Fruit fly (Drosophila melanogaster) whole organism, embryonic: Measurements from ENCODE around the gene Tbca.
A peak's percentile ranks its signal among the peaks of the same experiment; 100 is the strongest.

Source experiments
- BEAF-32 ChIP-seq: fragments of 200-800 bp; sonication (Bioruptor generic); optimal IDR thresholded peaks from 3 replicates; lab custom pipeline; 2017; ENCODE audit warnings: missing biosample characterization, missing genetic modification characterization, mild to moderate bottlenecking, moderate library complexity, missing genetic modification reagents
- C15 ChIP-seq: fragments of 200-800 bp; sonication (Bioruptor generic); IDR thresholded peaks from 3 replicates; pipeline ENCODE4 v1.3.6; 2022; ENCODE audit warnings: missing biosample characterization, missing genetic modification characterization
- CG10209 ChIP-seq: fragments of 200-800 bp; sonication (Bioruptor generic); optimal IDR thresholded peaks from 3 replicates; lab custom pipeline; 2017; ENCODE audit warnings: missing biosample characterization, mild to moderate bottlenecking, missing genetic modification characterization, missing genetic modification reagents
- CG10654 ChIP-seq: fragments of 200-800 bp; sonication (Bioruptor generic); optimal IDR thresholded peaks from 2 replicates; lab custom pipeline; 2016; ENCODE audit warnings: missing biosample characterization, missing genetic modification characterization
- CG11085 ChIP-seq: fragments of 200-800 bp; sonication (Bioruptor generic); IDR thresholded peaks from 2 replicates; pipeline ENCODE4 v1.3.6; 2022; ENCODE audit warnings: missing biosample characterization, missing genetic modification characterization
- CG12071 ChIP-seq: fragments of 200-800 bp; sonication (Bioruptor generic); optimal IDR thresholded peaks from 3 replicates; lab custom pipeline; 2018; ENCODE audit warnings: missing biosample characterization, mild to moderate bottlenecking, missing genetic modification characterization
- CG12659 ChIP-seq: fragments of 200-800 bp; sonication (Bioruptor generic); optimal IDR thresholded peaks from 3 replicates; lab custom pipeline; 2017; ENCODE audit warnings: mild to moderate bottlenecking, missing biosample characterization, missing genetic modification reagents, missing genetic modification characterization
- CG13624 ChIP-seq: fragments of 200-800 bp; sonication (Bioruptor generic); optimal IDR thresholded peaks from 2 replicates; lab custom pipeline; 2016; ENCODE audit warnings: missing biosample characterization, missing genetic modification characterization
- CG15479 ChIP-seq: fragments of 200-800 bp; sonication (Bioruptor generic); optimal IDR thresholded peaks from 3 replicates; lab custom pipeline; 2019; ENCODE audit warnings: missing biosample characterization, mild to moderate bottlenecking, missing genetic modification characterization, moderate library complexity
- CG16863 ChIP-seq: fragments of 200-800 bp; sonication (Bioruptor generic); optimal IDR thresholded peaks from 3 replicates; lab custom pipeline; 2016; ENCODE audit warnings: missing biosample characterization, missing genetic modification characterization
- CG17328 ChIP-seq: fragments of 200-800 bp; sonication (Bioruptor generic); IDR thresholded peaks from 2 replicates; pipeline ENCODE4 v1.3.6; 2022; ENCODE audit warnings: missing biosample characterization, missing genetic modification characterization
- CG17359 ChIP-seq: fragments of 200-800 bp; sonication (Bioruptor generic); optimal IDR thresholded peaks from 3 replicates; lab custom pipeline; 2018; ENCODE audit warnings: missing biosample characterization, mild to moderate bottlenecking, missing genetic modification characterization, moderate library complexity
- CG17829 ChIP-seq: fragments of 200-800 bp; optimal IDR thresholded peaks from 2 replicates; lab custom pipeline; 2019; ENCODE audit warnings: missing biosample characterization, mild to moderate bottlenecking, missing genetic modification characterization, moderate library complexity
- CG18262 ChIP-seq: fragments of 200-800 bp; optimal IDR thresholded peaks from 3 replicates; lab custom pipeline; 2019; ENCODE audit warnings: missing biosample characterization, mild to moderate bottlenecking, missing genetic modification characterization, moderate library complexity
- CG2202 ChIP-seq: fragments of 200-800 bp; sonication (Bioruptor generic); optimal IDR thresholded peaks from 2 replicates; lab custom pipeline; 2018; ENCODE audit warnings: missing biosample characterization, mild to moderate bottlenecking, missing genetic modification characterization
- CG2712 ChIP-seq: fragments of 200-800 bp; optimal IDR thresholded peaks from 3 replicates; lab custom pipeline; 2019; ENCODE audit warnings: missing biosample characterization, mild to moderate bottlenecking, missing genetic modification characterization, moderate library complexity
- CG32767 ChIP-seq: fragments of 200-800 bp; sonication (Bioruptor generic); IDR thresholded peaks from 2 replicates; pipeline ENCODE4 v1.3.6; 2022; ENCODE audit warnings: missing biosample characterization, missing genetic modification characterization
- CG3281 ChIP-seq: fragments of 200-800 bp; sonication (Bioruptor generic); optimal IDR thresholded peaks from 3 replicates; lab custom pipeline; 2017; ENCODE audit warnings: missing biosample characterization, mild to moderate bottlenecking, missing genetic modification characterization
- CG5180 ChIP-seq: fragments of 200-800 bp; sonication (Bioruptor generic); optimal IDR thresholded peaks from 3 replicates; lab custom pipeline; 2017; ENCODE audit warnings: missing biosample characterization, missing genetic modification characterization, mild to moderate bottlenecking, moderate library complexity, missing genetic modification reagents
- CG6175 ChIP-seq: fragments of 200-800 bp; sonication (Bioruptor generic); IDR thresholded peaks from 3 replicates; pipeline ENCODE4 v1.3.6; 2022; ENCODE audit warnings: missing biosample characterization, missing genetic modification characterization
- CG6765 ChIP-seq: fragments of 200-800 bp; sonication (Bioruptor generic); optimal IDR thresholded peaks from 3 replicates; lab custom pipeline; 2017; ENCODE audit warnings: missing biosample characterization, mild to moderate bottlenecking, missing genetic modification characterization
- CG7556 ChIP-seq: fragments of 200-800 bp; sonication (Bioruptor generic); optimal IDR thresholded peaks from 2 replicates; lab custom pipeline; 2017; ENCODE audit warnings: missing biosample characterization, mild to moderate bottlenecking, missing genetic modification characterization
- CG8388 ChIP-seq: fragments of 200-800 bp; sonication (Bioruptor generic); optimal IDR thresholded peaks from 2 replicates; lab custom pipeline; 2019; ENCODE audit warnings: missing biosample characterization, mild to moderate bottlenecking, missing genetic modification characterization, moderate library complexity
- CG9876 ChIP-seq: fragments of 200-800 bp; sonication (Bioruptor generic); optimal IDR thresholded peaks from 2 replicates; lab custom pipeline; 2016; ENCODE audit warnings: missing biosample characterization, missing genetic modification characterization
- CTCF ChIP-seq: fragments of 200-800 bp; sonication (Bioruptor generic); optimal IDR thresholded peaks from 2 replicates; lab custom pipeline; 2017; ENCODE audit warnings: missing biosample characterization, mild to moderate bottlenecking, missing genetic modification characterization, moderate library complexity
- E2f1 ChIP-seq: fragments of 200-800 bp; sonication (Bioruptor generic); IDR thresholded peaks from 2 replicates; pipeline ENCODE4 v1.3.6; 2022; ENCODE audit warnings: missing biosample characterization, missing genetic modification characterization
- Fer1 ChIP-seq: fragments of 200-800 bp; sonication (Bioruptor generic); optimal IDR thresholded peaks from 2 replicates; lab custom pipeline; 2017; ENCODE audit warnings: missing biosample characterization, mild to moderate bottlenecking, missing genetic modification characterization
- H2.0 ChIP-seq: fragments of 200-800 bp; sonication (Bioruptor generic); IDR thresholded peaks from 2 replicates; pipeline ENCODE4 v1.3.6; 2022; ENCODE audit warnings: missing biosample characterization, missing genetic modification characterization
- Hmx ChIP-seq: fragments of 200-800 bp; sonication (Bioruptor generic); optimal IDR thresholded peaks from 2 replicates; lab custom pipeline; 2016; ENCODE audit warnings: missing biosample characterization, missing genetic modification characterization
- Jarid2 ChIP-seq: fragments of 200-800 bp; sonication (Bioruptor generic); optimal IDR thresholded peaks from 3 replicates; lab custom pipeline; 2017; ENCODE audit warnings: mild to moderate bottlenecking, missing biosample characterization, missing genetic modification reagents, missing genetic modification characterization
- MESR4 ChIP-seq: fragments of 200-800 bp; sonication (Bioruptor generic); optimal IDR thresholded peaks from 2 replicates; lab custom pipeline; 2018; ENCODE audit warnings: missing biosample characterization, mild to moderate bottlenecking, missing genetic modification characterization, moderate library complexity
- Oaz ChIP-seq: fragments of 200-800 bp; sonication (Bioruptor generic); IDR thresholded peaks from 2 replicates; pipeline ENCODE4 v1.3.6; 2022; ENCODE audit warnings: missing biosample characterization, missing genetic modification characterization
- Opbp ChIP-seq: fragments of 200-800 bp; sonication (Bioruptor generic); IDR thresholded peaks from 3 replicates; pipeline ENCODE4 v1.3.6; 2022; ENCODE audit warnings: missing biosample characterization, missing genetic modification characterization; ENCODE audit not compliant: partially characterized antibody
- Pdp1 ChIP-seq, 2 experiments: fragments of 200-800 bp; sonication (Bioruptor generic); optimal IDR thresholded peaks; 3 replicates each; lab custom pipeline; 2016; ENCODE audit warnings: missing biosample characterization in 2 of 2, missing genetic modification characterization in 2 of 2, mild to moderate bottlenecking in 1 of 2, moderate library complexity in 1 of 2
- Sox102F ChIP-seq: fragments of 200-800 bp; sonication (Bioruptor generic); optimal IDR thresholded peaks from 2 replicates; lab custom pipeline; 2018; ENCODE audit warnings: missing biosample characterization, mild to moderate bottlenecking, missing genetic modification characterization, moderate library complexity
- Spps ChIP-seq: fragments of 200-800 bp; sonication (Bioruptor generic); optimal IDR thresholded peaks from 2 replicates; lab custom pipeline; 2018; ENCODE audit warnings: missing biosample characterization, mild to moderate bottlenecking, missing genetic modification characterization
- Sry-β ChIP-seq: fragments of 200-800 bp; sonication (Bioruptor generic); optimal IDR thresholded peaks from 2 replicates; lab custom pipeline; 2018; ENCODE audit warnings: missing biosample characterization, mild to moderate bottlenecking, missing genetic modification characterization, moderate library complexity
- ato ChIP-seq: fragments of 200-800 bp; sonication (Bioruptor generic); IDR thresholded peaks from 2 replicates; pipeline ENCODE4 v1.3.6; 2022; ENCODE audit warnings: missing biosample characterization, missing genetic modification characterization; ENCODE audit not compliant: partially characterized antibody
- az2 ChIP-seq: fragments of 200-800 bp; sonication (Bioruptor generic); optimal IDR thresholded peaks from 3 replicates; lab custom pipeline; 2016; ENCODE audit warnings: missing biosample characterization, missing genetic modification characterization
- bowl ChIP-seq: fragments of 200-800 bp; sonication (Bioruptor generic); IDR thresholded peaks from 2 replicates; pipeline ENCODE4 v1.3.6; 2022; ENCODE audit warnings: missing biosample characterization, missing genetic modification characterization
- bsh ChIP-seq, 2 experiments: fragments of 200-800 bp; sonication (Bioruptor generic); optimal IDR thresholded peaks; 2 replicates each; lab custom pipeline; 2017 to 2018; ENCODE audit warnings: mild to moderate bottlenecking in 2 of 2, missing biosample characterization in 2 of 2, missing genetic modification characterization in 2 of 2, moderate library complexity in 1 of 2
- ci ChIP-seq: fragments of 200-800 bp; sonication (Bioruptor generic); IDR thresholded peaks from 3 replicates; pipeline ENCODE4 v1.3.6; 2022; ENCODE audit warnings: missing biosample characterization, missing genetic modification characterization
- eve ChIP-seq, 2 experiments: fragments of >200 bp; optimal IDR thresholded peaks; 2 replicates each; lab custom pipeline; 2017; ENCODE audit warnings: missing biosample characterization in 2 of 2, missing genetic modification characterization in 2 of 2
- inv ChIP-seq: fragments of 200-800 bp; sonication (Bioruptor generic); IDR thresholded peaks from 2 replicates; pipeline ENCODE4 v1.3.6; 2022; ENCODE audit warnings: missing biosample characterization, missing genetic modification characterization; ENCODE audit not compliant: partially characterized antibody
- maf-S ChIP-seq: fragments of 200-800 bp; sonication (Bioruptor generic); optimal IDR thresholded peaks from 2 replicates; lab custom pipeline; 2016; ENCODE audit warnings: missing biosample characterization, missing genetic modification characterization
- nmo ChIP-seq: fragments of 200-800 bp; sonication (Bioruptor generic); optimal IDR thresholded peaks from 2 replicates; lab custom pipeline; 2018; ENCODE audit warnings: missing biosample characterization, mild to moderate bottlenecking, missing genetic modification characterization, moderate library complexity
- pnt ChIP-seq: fragments of 200-800 bp; sonication (Bioruptor generic); optimal IDR thresholded peaks from 3 replicates; lab custom pipeline; 2016; ENCODE audit warnings: missing biosample characterization, missing genetic modification characterization
- pros ChIP-seq: fragments of 200-800 bp; sonication (Bioruptor generic); optimal IDR thresholded peaks from 3 replicates; lab custom pipeline; 2019; ENCODE audit warnings: missing biosample characterization, mild to moderate bottlenecking, missing genetic modification characterization, moderate library complexity
- ranshi ChIP-seq: fragments of 200-800 bp; sonication (Bioruptor generic); IDR thresholded peaks from 2 replicates; pipeline ENCODE4 v1.3.6; 2022; ENCODE audit warnings: missing biosample characterization, missing genetic modification characterization
- unpg ChIP-seq: fragments of 200-800 bp; sonication (Bioruptor generic); optimal IDR thresholded peaks from 3 replicates; lab custom pipeline; 2018; ENCODE audit warnings: missing biosample characterization, mild to moderate bottlenecking, missing genetic modification characterization, moderate library complexity
- zen2 ChIP-seq: fragments of 200-800 bp; sonication (Bioruptor generic); IDR thresholded peaks from 3 replicates; pipeline ENCODE4 v1.3.6; 2022; ENCODE audit warnings: missing biosample characterization, missing genetic modification characterization; ENCODE audit not compliant: partially characterized antibody

The Tbca gene

dm6 chr3R:31696664-31697063 is 46.6 kb upstream of the Tbca start (continued):
- TF ChIP-seq eve (GFP tag; optimal IDR thresholded peaks at IDR 0.05; lab: Kevin White, UChicago) (no peak), Hmx (GFP tag; lab: Kevin White, UChicago) (no peak), E2f1 (GFP tag; lab: Robert Waterston, UW) (no peak), inv (no peak), Jarid2 (GFP tag; lab: Kevin White, UChicago) (no peak), CG17829 (tag; lab: Kevin White, UChicago) (peak; percentile 13), CG12071 (GFP tag; lab: Kevin White, UChicago) (no peak), ato (GFP tag; lab: Robert Waterston, UW) (no peak), CG6175 (GFP tag; lab: Robert Waterston, UW) (no peak), MESR4 (GFP tag; lab: Kevin White, UChicago) (no peak), CG8388 (GFP tag; lab: Kevin White, UChicago) (peak; percentile 24), CTCF (GFP tag; lab: Kevin White, UChicago) (no peak), BEAF-32 (GFP tag; lab: Kevin White, UChicago) (no peak), nmo (GFP tag; lab: Kevin White, UChicago) (peak; percentile 32), CG18262 (peak; percentile 29), CG11085 (GFP tag; lab: Robert Waterston, UW) (no peak), maf-S (GFP tag; lab: Kevin White, UChicago) (no peak), ranshi (GFP tag; lab: Robert Waterston, UW) (no peak), CG2712 (tag; lab: Kevin White, UChicago) (peak; percentile 59), CG17359 (tag; lab: Kevin White, UChicago) (no peak), CG9876 (GFP tag; lab: Kevin White, UChicago) (no peak), CG10209 (GFP tag; lab: Kevin White, UChicago) (peak; percentile 11), CG13624 (GFP tag; lab: Kevin White, UChicago) (no peak), H2.0 (no peak), CG16863 (GFP tag; lab: Kevin White, UChicago) (peak; percentile 11), bsh (GFP tag; optimal IDR thresholded peaks at IDR 0.05; lab: Kevin White, UChicago) (peak in 1 of 2 experiments; percentile 69), CG2202 (peak; percentile 15), ci (0 out of 3 replicates have a peak, but pooled peaks have one; percentile 13), Opbp (GFP tag; lab: Robert Waterston, UW) (no peak), Spps (tag; lab: Kevin White, UChicago) (no peak), Oaz (GFP tag; lab: Robert Waterston, UW) (no peak), CG15479 (GFP tag; lab: Kevin White, UChicago) (no peak), CG10654 (GFP tag; lab: Kevin White, UChicago) (no peak), Sry-β (GFP tag; lab: Kevin White, UChicago) (no peak), unpg (GFP tag; lab: Kevin White, UChicago) (peak; percentile 37), Sox102F (GFP tag; lab: Kevin White, UChicago) (peak; percentile 16), pnt (no peak), CG12659 (GFP tag; lab: Kevin White, UChicago) (no peak), C15 (no peak), zen2 (GFP tag; lab: Robert Waterston, UW) (no peak), Fer1 (GFP tag; lab: Kevin White, UChicago) (no peak), az2 (peak; percentile 22), Pdp1 (GFP tag; optimal IDR thresholded peaks at IDR 0.05; lab: Kevin White, UChicago) (peak; percentile 4 to 57), CG5180 (no peak), CG3281 (GFP tag; lab: Kevin White, UChicago) (no peak), CG6765 (GFP tag; lab: Kevin White, UChicago) (no peak), CG17328 (peak; percentile 50; the same call in 1 of the 2 replicates), pros (GFP tag; lab: Kevin White, UChicago) (no peak), CG7556 (GFP tag; lab: Kevin White, UChicago) (no peak), CG32767 (GFP tag; lab: Robert Waterston, UW) (no peak), bowl (GFP tag; lab: Robert Waterston, UW) (no peak)
- TF ChIP-seq, all 482 proteins: peak for 49
